Worm (Caenorhabditis elegans) whole organism, early embryonic: ENCODE data around the gene pgph-1.

Experiments used
- B0310.2 ChIP-seq: sonication (generic microtip); optimal IDR thresholded peaks from 2 replicates; lab custom pipeline; 2016; ENCODE audit warnings: mild to moderate bottlenecking, missing genetic modification characterization, missing compliant biosample characterization
- F13C5.2 ChIP-seq: sonication (generic microtip); optimal IDR thresholded peaks from 2 replicates; lab custom pipeline; 2017; ENCODE audit warnings: mild to moderate bottlenecking, missing genetic modification characterization, inconsistent platforms, missing compliant biosample characterization
- aly-1 ChIP-seq: sonication (generic microtip); optimal IDR thresholded peaks from 2 replicates; lab custom pipeline; 2016; ENCODE audit warnings: missing genetic modification characterization, missing compliant biosample characterization
- ama-1 ChIP-seq: fragments of 150-350 bp; optimal IDR thresholded peaks from 2 replicates; lab custom pipeline; 2014
- ceh-13 ChIP-seq: fragments of 200-800 bp; sonication (Bioruptor generic); optimal IDR thresholded peaks from 2 replicates; lab custom pipeline; 2018; ENCODE audit warnings: mild to moderate bottlenecking, missing genetic modification characterization, missing compliant biosample characterization
- ceh-36 ChIP-seq: sonication (generic microtip); optimal IDR thresholded peaks from 2 replicates; lab custom pipeline; 2016; ENCODE audit warnings: missing genetic modification characterization, inconsistent platforms, missing compliant biosample characterization
- ets-7 ChIP-seq: sonication (generic microtip); optimal IDR thresholded peaks from 2 replicates; lab custom pipeline; 2016; ENCODE audit warnings: missing genotype, missing genetic modification characterization, missing compliant biosample characterization
- flt-1 ChIP-seq: fragments of 200-800 bp; sonication (Bioruptor generic); IDR thresholded peaks from 2 replicates; pipeline ENCODE4 v1.3.6; 2022; ENCODE audit warnings: missing genetic modification characterization, missing compliant biosample characterization
- hmbx-1 ChIP-seq: sonication (generic microtip); optimal IDR thresholded peaks from 2 replicates; lab custom pipeline; 2016; ENCODE audit warnings: mild to moderate bottlenecking, missing genetic modification characterization, missing compliant biosample characterization
- hmg-4 ChIP-seq: fragments of 200-800 bp; sonication (Bioruptor generic); optimal IDR thresholded peaks from 2 replicates; lab custom pipeline; 2018; ENCODE audit warnings: mild to moderate bottlenecking, missing genetic modification characterization, missing compliant biosample characterization
- hnd-1 ChIP-seq: sonication (generic microtip); optimal IDR thresholded peaks from 2 replicates; lab custom pipeline; 2016; ENCODE audit warnings: missing genetic modification characterization, missing compliant biosample characterization
- pes-1 ChIP-seq: fragments of 200-800 bp; sonication (Bioruptor generic); IDR thresholded peaks from 2 replicates; pipeline ENCODE4 v1.3.6; 2022; ENCODE audit warnings: missing genetic modification reagents, missing genetic modification characterization, missing compliant biosample characterization
- scrt-1 ChIP-seq: fragments of 200-800 bp; sonication (Bioruptor generic); IDR thresholded peaks from 2 replicates; pipeline ENCODE4 v1.3.6; 2022; ENCODE audit warnings: missing genetic modification characterization, missing compliant biosample characterization
- sea-1 ChIP-seq: fragments of 200-800 bp; sonication (Bioruptor generic); conservative IDR thresholded peaks from 2 replicates; pipeline ENCODE4 v1.3.6; 2022; ENCODE audit warnings: missing genetic modification characterization, missing compliant biosample characterization
- tbx-11 ChIP-seq: fragments of 200-800 bp; sonication (Bioruptor generic); IDR thresholded peaks from 2 replicates; pipeline ENCODE4 v1.3.6; 2022; ENCODE audit warnings: missing genetic modification characterization, missing compliant biosample characterization
- tbx-37 ChIP-seq: fragments of 200-800 bp; sonication (Bioruptor generic); conservative IDR thresholded peaks from 2 replicates; pipeline ENCODE4 v1.3.6; 2022; ENCODE audit warnings: missing genetic modification reagents, missing genetic modification characterization, missing compliant biosample characterization
- tra-4 ChIP-seq: sonication (generic microtip); optimal IDR thresholded peaks from 2 replicates; lab custom pipeline; 2017; ENCODE audit warnings: missing genetic modification characterization, missing compliant biosample characterization

pgph-1 gene

DNA sequence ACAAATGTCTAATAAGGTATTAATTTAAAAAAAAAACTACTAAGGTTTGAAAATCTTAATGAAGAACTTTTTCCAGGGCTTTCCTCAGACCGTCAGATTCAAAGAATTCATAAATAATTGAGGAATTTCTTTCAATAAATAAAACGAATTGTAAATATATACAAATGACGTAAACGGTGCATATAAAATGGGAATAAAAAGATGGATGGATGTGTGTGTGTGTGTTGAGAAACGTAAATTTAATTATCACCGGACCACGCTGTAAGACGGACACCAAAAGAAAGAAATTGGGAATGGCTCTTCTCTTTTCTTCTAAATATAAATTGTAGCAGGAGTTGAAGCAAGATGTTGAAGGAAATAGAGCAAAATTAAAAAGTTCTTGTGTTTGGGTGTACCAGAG lies 7.1 kb downstream of the pgph-1 start:
- no peak for TF ChIP-seq flt-1 (GFP tag; lab: Robert Waterston, UW)
- TF ChIP-seq ceh-36 (tag; lab: Kevin White, UChicago) = no peak

ce11 chrV:5741237-5741636 lies 12.1 kb downstream of the pgph-1 start:
- TF ChIP-seq hmg-4 (GFP tag; lab: Kevin White, UChicago) (no peak), tbx-11 (GFP tag; lab: Robert Waterston, UW) (no peak), hnd-1 (tag; lab: Kevin White, UChicago) (no peak), aly-1 (tag; lab: Kevin White, UChicago) (no peak), sea-1 (GFP tag; lab: Robert Waterston, UW) (no peak), tbx-37 (no peak), scrt-1 (GFP tag; lab: Robert Waterston, UW) (no peak)

- TF ChIP-seq tra-4 (tag; lab: Kevin White, UChicago) (no peak), hnd-1 (tag; lab: Kevin White, UChicago) (no peak), B0310.2 (tag; lab: Kevin White, UChicago) (no peak), sea-1 (GFP tag; lab: Robert Waterston, UW) (no peak), ceh-36 (tag; lab: Kevin White, UChicago) (no peak), tbx-11 (GFP tag; lab: Robert Waterston, UW) (no peak), scrt-1 (GFP tag; lab: Robert Waterston, UW) (no peak), hmbx-1 (tag; lab: Kevin White, UChicago) (no peak), flt-1 (GFP tag; lab: Robert Waterston, UW) (no peak), ets-7 (no peak)
Observed at ce11 chrV:5739438-5739837, 13.9 kb downstream of the pgph-1 start.

ce11 chrV:5736068-5736467 lies 17.3 kb downstream of the pgph-1 start, which contains the start of gene K09H11.6:
Gene K09H11.6, minus strand, starts transcription at chrV:5736168.
- TF ChIP-seq aly-1 (tag; lab: Kevin White, UChicago) = no peak
- TF ChIP-seq tbx-37 = no peak
- no peak for TF ChIP-seq scrt-1 (GFP tag; lab: Robert Waterston, UW)
- TF ChIP-seq tbx-11 (GFP tag; lab: Robert Waterston, UW) = no peak
- TF ChIP-seq F13C5.2 (tag; lab: Kevin White, UChicago) = no peak
- no peak for TF ChIP-seq ceh-13 (GFP tag; lab: Kevin White, UChicago)
- no peak for TF ChIP-seq ceh-36 (tag; lab: Kevin White, UChicago)
- TF ChIP-seq hmg-4 (GFP tag; lab: Kevin White, UChicago) = no peak
- no peak for TF ChIP-seq hnd-1 (tag; lab: Kevin White, UChicago)
- TF ChIP-seq ama-1 (lab: Kevin White, UChicago) = no peak
- no peak for TF ChIP-seq B0310.2 (tag; lab: Kevin White, UChicago)
- TF ChIP-seq sea-1 (GFP tag; lab: Robert Waterston, UW) = no peak
- no peak for TF ChIP-seq tra-4 (tag; lab: Kevin White, UChicago)
- TF ChIP-seq flt-1 (GFP tag; lab: Robert Waterston, UW) = no peak
- TF ChIP-seq hmbx-1 (tag; lab: Kevin White, UChicago) = no peak
- no peak for TF ChIP-seq pes-1 (GFP tag; lab: Robert Waterston, UW)
- TF ChIP-seq ets-7 = no peak

- TF ChIP-seq ets-7 (no peak), aly-1 (tag; lab: Kevin White, UChicago) (no peak), sea-1 (GFP tag; lab: Robert Waterston, UW) (no peak), ceh-36 (tag; lab: Kevin White, UChicago) (no peak), B0310.2 (tag; lab: Kevin White, UChicago) (no peak), scrt-1 (GFP tag; lab: Robert Waterston, UW) (no peak), hnd-1 (tag; lab: Kevin White, UChicago) (no peak), hmbx-1 (tag; lab: Kevin White, UChicago) (no peak), tbx-11 (GFP tag; lab: Robert Waterston, UW) (no peak), F13C5.2 (tag; lab: Kevin White, UChicago) (no peak), flt-1 (GFP tag; lab: Robert Waterston, UW) (no peak), ceh-13 (GFP tag; lab: Kevin White, UChicago) (no peak), pes-1 (GFP tag; lab: Robert Waterston, UW) (no peak), tbx-37 (no peak), ama-1 (lab: Kevin White, UChicago) (no peak), tra-4 (tag; lab: Kevin White, UChicago) (no peak), hmg-4 (GFP tag; lab: Kevin White, UChicago) (no peak)
Observed at ce11 chrV:5730783-5731182, 22.5 kb downstream of the pgph-1 start, which contains the start of gene K09H11.15. Gene K09H11.15, minus strand, starts transcription at chrV:5730883.

- TF ChIP-seq hnd-1 (tag; lab: Kevin White, UChicago) (no peak), tbx-11 (GFP tag; lab: Robert Waterston, UW) (no peak), tbx-37 (no peak), F13C5.2 (tag; lab: Kevin White, UChicago) (no peak), ama-1 (lab: Kevin White, UChicago) (no peak), pes-1 (GFP tag; lab: Robert Waterston, UW) (no peak), hmg-4 (GFP tag; lab: Kevin White, UChicago) (no peak), ceh-13 (GFP tag; lab: Kevin White, UChicago) (no peak), ceh-36 (tag; lab: Kevin White, UChicago) (no peak), flt-1 (GFP tag; lab: Robert Waterston, UW) (no peak), scrt-1 (GFP tag; lab: Robert Waterston, UW) (no peak)
Observed at ce11 chrV:5726463-5726862, 26.9 kb downstream of the pgph-1 start, which contains the start of gene K09H11.4. Gene K09H11.4, minus strand, starts transcription at chrV:5726563.

ce11 chrV:5724395-5724794 lies 28.9 kb downstream of the pgph-1 start:
- TF ChIP-seq B0310.2 (tag; lab: Kevin White, UChicago) (no peak), ama-1 (lab: Kevin White, UChicago) (no peak), tbx-37 (no peak), ceh-13 (GFP tag; lab: Kevin White, UChicago) (no peak), ceh-36 (tag; lab: Kevin White, UChicago) (no peak), flt-1 (GFP tag; lab: Robert Waterston, UW) (no peak), sea-1 (GFP tag; lab: Robert Waterston, UW) (no peak), tbx-11 (GFP tag; lab: Robert Waterston, UW) (no peak), hnd-1 (tag; lab: Kevin White, UChicago) (no peak), tra-4 (tag; lab: Kevin White, UChicago) (no peak), pes-1 (GFP tag; lab: Robert Waterston, UW) (no peak), hmbx-1 (tag; lab: Kevin White, UChicago) (no peak), ets-7 (no peak), scrt-1 (GFP tag; lab: Robert Waterston, UW) (no peak), hmg-4 (GFP tag; lab: Kevin White, UChicago) (no peak), aly-1 (tag; lab: Kevin White, UChicago) (no peak)
